Fruit fly (Drosophila melanogaster) S2 (cell line): ENCODE measurements around the gene Ptp10D.

ENCODE experiments used
- CG8478 ChIP-seq: fragments of >200 bp; optimal IDR thresholded peaks from 2 replicates; lab custom pipeline; 2018
- CTCF ChIP-seq, 2 experiments: fragments of >200 bp; optimal IDR thresholded peaks; 2 replicates each; lab custom pipeline; 2018

DNA sequence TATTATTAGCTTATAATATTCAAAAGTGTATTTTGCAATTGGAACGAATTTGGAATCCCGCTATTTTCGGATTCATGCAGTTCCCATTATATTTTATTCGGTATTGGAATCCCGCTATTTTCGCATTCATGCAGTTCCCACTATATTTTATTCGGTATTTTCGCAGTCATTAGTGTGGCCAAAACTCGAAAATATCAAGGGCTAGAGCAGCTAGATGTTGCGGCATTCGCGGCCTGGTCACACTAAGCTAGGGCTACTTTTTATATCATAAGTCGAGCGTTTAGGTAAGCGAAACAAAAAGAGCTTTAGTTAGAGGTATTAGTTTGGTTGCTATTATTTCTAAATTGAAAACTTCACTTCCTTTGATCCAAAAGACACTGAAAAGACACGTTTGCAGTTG is 43.0 kb upstream of the Ptp10D start:
- TF ChIP-seq CG8478 (no peak), CTCF (optimal IDR thresholded peaks at IDR 0.05; lab: Kevin White, UChicago) (no peak)
